Fruit fly (Drosophila melanogaster): Measurements from ENCODE around the gene Smn.

The Smn gene

DNA sequence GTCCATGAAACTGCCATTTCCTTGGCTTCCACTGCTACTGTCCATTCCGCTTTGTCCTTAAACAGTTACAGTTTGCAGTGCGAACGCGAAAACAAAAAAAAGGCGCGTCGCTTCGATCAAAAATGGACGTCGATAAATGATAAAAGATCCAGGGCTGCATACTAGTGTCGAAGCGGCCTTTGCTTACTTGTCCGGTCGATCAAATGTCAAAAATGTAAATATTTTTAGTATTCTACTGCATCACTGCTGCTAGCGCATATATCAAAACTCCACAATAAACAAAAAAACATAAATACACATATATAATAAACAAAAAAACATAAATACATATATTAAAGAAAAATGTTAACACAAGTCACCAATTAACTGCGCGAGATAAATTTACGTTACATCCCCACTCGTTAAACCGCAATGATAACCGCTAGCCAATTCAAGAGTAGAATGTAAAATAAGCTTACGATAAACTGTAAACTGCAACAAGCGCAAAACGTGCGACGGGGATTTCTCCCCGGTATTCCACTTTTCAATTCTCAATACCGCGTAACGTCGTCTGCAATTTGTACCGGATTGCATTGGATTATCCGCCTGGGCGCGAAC is 13.7 kb upstream of the Smn start, which contains the start of the genes spd-2 and Apl (continued):
- TF ChIP-seq CG12769 (tag; optimal IDR thresholded peaks at IDR 0.05) = no peak
- no peak for TF ChIP-seq CG10959 (GFP tag; IDR thresholded peaks at IDR 0.05)
- TF ChIP-seq CG13624 (GFP tag; optimal IDR thresholded peaks at IDR 0.05) = no peak
- TF ChIP-seq dm (GFP tag; optimal IDR thresholded peaks at IDR 0.05) = no peak
- no peak for TF ChIP-seq Bdp1 (GFP tag; optimal IDR thresholded peaks at IDR 0.05)
- TF ChIP-seq z (GFP tag; IDR thresholded peaks at IDR 0.05) = no peak
- TF ChIP-seq Lhr (GFP tag; optimal IDR thresholded peaks at IDR 0.05) = peak; percentile 12
- peak; percentile 19 for TF ChIP-seq CG10267 (tag; optimal IDR thresholded peaks at IDR 0.05)
- TF ChIP-seq dimm (GFP tag; IDR thresholded peaks at IDR 0.05) = no peak
- TF ChIP-seq CG17829 (tag; optimal IDR thresholded peaks at IDR 0.05) = no peak
- no peak for TF ChIP-seq tx (GFP tag; optimal IDR thresholded peaks at IDR 0.05)
- TF ChIP-seq Mrtf (GFP tag; IDR thresholded peaks at IDR 0.05) = no peak
- no peak for TF ChIP-seq gro (GFP tag; optimal IDR thresholded peaks at IDR 0.05)
- TF ChIP-seq Myb (GFP tag; optimal IDR thresholded peaks at IDR 0.05) = peak; percentile 18
- no peak for TF ChIP-seq Atf-2 (GFP tag; optimal IDR thresholded peaks at IDR 0.05)
- TF ChIP-seq rib (GFP tag; IDR thresholded peaks at IDR 0.05) = no peak
- no peak for TF ChIP-seq cad (GFP tag; optimal IDR thresholded peaks at IDR 0.05)
- TF ChIP-seq CG1603 (tag; optimal IDR thresholded peaks at IDR 0.05) = no peak
- TF ChIP-seq grau (tag; optimal IDR thresholded peaks at IDR 0.05) = no peak
- peak; percentile 36 for TF ChIP-seq CG14710 (tag; optimal IDR thresholded peaks at IDR 0.05)
- no peak for TF ChIP-seq CG16863 (GFP tag; optimal IDR thresholded peaks at IDR 0.05)
- TF ChIP-seq al (GFP tag; IDR thresholded peaks at IDR 0.05) = no peak
- no peak for TF ChIP-seq Antp (GFP tag; optimal IDR thresholded peaks at IDR 0.05)
- no peak for TF ChIP-seq CG3847 (GFP tag; IDR thresholded peaks at IDR 0.05)
- no peak for TF ChIP-seq ro (GFP tag; IDR thresholded peaks at IDR 0.05)
- TF ChIP-seq Bteb2 (GFP tag; optimal IDR thresholded peaks at IDR 0.05) = no peak
- peak; percentile 55 for TF ChIP-seq CG2116 (GFP tag; optimal IDR thresholded peaks at IDR 0.05)
- peak; percentile 82 for TF ChIP-seq Dp (GFP tag; optimal IDR thresholded peaks at IDR 0.05)
- TF ChIP-seq ap (GFP tag; IDR thresholded peaks at IDR 0.05) = no peak
- no peak for TF ChIP-seq CG10979 (tag; optimal IDR thresholded peaks at IDR 0.05)
- no peak for TF ChIP-seq CG4424 (GFP tag; optimal IDR thresholded peaks at IDR 0.05)
- TF ChIP-seq Fer1 (GFP tag; optimal IDR thresholded peaks at IDR 0.05) = no peak
- TF ChIP-seq tll (GFP tag; optimal IDR thresholded peaks at IDR 0.05) = no peak
- TF ChIP-seq zen (tag; optimal IDR thresholded peaks at IDR 0.05) = no peak
- TF ChIP-seq stwl (tag; optimal IDR thresholded peaks at IDR 0.05) = peak; percentile 27
- TF ChIP-seq CG3407 (GFP tag; optimal IDR thresholded peaks at IDR 0.05) = no peak
- no peak for TF ChIP-seq Dip2 (GFP tag; IDR thresholded peaks at IDR 0.05)
- no peak for TF ChIP-seq nau (GFP tag; optimal IDR thresholded peaks at IDR 0.05)
- no peak for TF ChIP-seq CG2129 (GFP tag; IDR thresholded peaks at IDR 0.05; ENCODE audit: partially characterized antibody)
- TF ChIP-seq CG13123 (GFP tag; optimal IDR thresholded peaks at IDR 0.05) = no peak
- no peak for TF ChIP-seq prd (optimal IDR thresholded peaks at IDR 0.05)
- TF ChIP-seq prd (GFP tag; IDR thresholded peaks at IDR 0.05) = no peak
- peak; percentile 56; the same call in 1 of the 3 replicates for TF ChIP-seq CG34224 (GFP tag; IDR thresholded peaks at IDR 0.05; ENCODE audit: partially characterized antibody)
- TF ChIP-seq nom (GFP tag; optimal IDR thresholded peaks at IDR 0.05) = no peak
- TF ChIP-seq CG7786 (GFP tag; optimal IDR thresholded peaks at IDR 0.05) = no peak
- no peak for TF ChIP-seq CG2712 (tag; optimal IDR thresholded peaks at IDR 0.05)
- no peak for TF ChIP-seq CG10543 (GFP tag; optimal IDR thresholded peaks at IDR 0.05)
- TF ChIP-seq Nf-YA (GFP tag; IDR thresholded peaks at IDR 0.05) = no peak
- TF ChIP-seq Lim3 (GFP tag; IDR thresholded peaks at IDR 0.05) = no peak
- peak; percentile 4 for TF ChIP-seq CG4617 (GFP tag; optimal IDR thresholded peaks at IDR 0.05; ENCODE audit: borderline replicate concordance)
- TF ChIP-seq CG14441 (GFP tag; IDR thresholded peaks at IDR 0.05) = no peak
- no peak for TF ChIP-seq peb (GFP tag; IDR thresholded peaks at IDR 0.05)

Measured in whole organism, embryonic.